Worm (Caenorhabditis elegans): ENCODE measurements around the gene C30G12.4.

DNA sequence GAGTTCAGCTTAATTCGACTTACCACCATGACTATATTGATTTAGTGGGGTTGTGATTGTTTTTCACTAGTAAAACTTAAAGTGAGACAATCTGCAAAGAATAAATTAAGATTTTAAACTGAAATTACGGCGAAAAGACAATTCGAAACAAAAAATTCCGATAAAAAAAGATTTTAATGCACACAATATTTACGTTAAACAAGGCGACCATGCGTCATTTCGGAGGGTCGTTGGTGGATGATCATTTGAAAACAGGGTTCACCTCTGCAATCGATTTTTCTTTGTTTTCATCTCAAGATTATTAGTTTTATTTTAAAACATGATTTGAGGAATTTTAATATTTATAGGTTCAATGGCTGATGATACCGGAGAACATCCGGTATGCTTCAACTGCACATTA is 8.9 kb upstream of the C30G12.4 start, which contains the start of gene lsm-4:
- no peak for TF ChIP-seq cog-1 (tag; optimal IDR thresholded peaks at IDR 0.05)
- TF ChIP-seq klf-2 (GFP tag; conservative IDR thresholded peaks at IDR 0.05): no peak
- no peak for TF ChIP-seq T22C8.4 (GFP tag; IDR thresholded peaks at IDR 0.05)
- no peak for TF ChIP-seq ref-1 (GFP tag; conservative IDR thresholded peaks at IDR 0.05)
- no peak for TF ChIP-seq flt-1 (GFP tag; IDR thresholded peaks at IDR 0.05)
- TF ChIP-seq tab-1 (GFP tag; IDR thresholded peaks at IDR 0.05): no peak
- no peak for TF ChIP-seq ztf-29 (GFP tag; IDR thresholded peaks at IDR 0.05)

Data from whole organism, midembryonic.